Worm (Caenorhabditis elegans): ENCODE results near the gene ZC53.22.

The ZC53.22 gene

ce11 chrX:1924138-1924537, 1.9 kb upstream of the ZC53.22 start, which contains the start of gene ZC53.2:
Gene ZC53.2, minus strand, starts transcription at chrX:1924238.
- TF ChIP-seq bed-3 (GFP tag; optimal IDR thresholded peaks at IDR 0.05) (no peak), hlh-1 (tag; optimal IDR thresholded peaks at IDR 0.05) (no peak), sem-2 (GFP tag; optimal IDR thresholded peaks at IDR 0.05) (no peak), unc-120 (tag; optimal IDR thresholded peaks at IDR 0.05; ENCODE audit: poor library complexity, severe bottlenecking) (no peak), snpc-4 (tag; optimal IDR thresholded peaks at IDR 0.05) (no peak), drap-1 (GFP tag; optimal IDR thresholded peaks at IDR 0.05) (no peak), cnd-1 (tag; optimal IDR thresholded peaks at IDR 0.05) (no peak), ztf-11 (tag; optimal IDR thresholded peaks at IDR 0.05) (no peak), nhr-76 (tag; optimal IDR thresholded peaks at IDR 0.05) (no peak), unc-39 (tag; optimal IDR thresholded peaks at IDR 0.05) (no peak), blmp-1 (tag; optimal IDR thresholded peaks at IDR 0.05) (no peak), lin-32 (GFP tag; optimal IDR thresholded peaks at IDR 0.05) (no peak), nhr-237 (tag; optimal IDR thresholded peaks at IDR 0.05) (no peak), nhr-28 (tag; optimal IDR thresholded peaks at IDR 0.05) (no peak), mab-5 (tag; optimal IDR thresholded peaks at IDR 0.05) (no peak), tbx-8 (GFP tag; optimal IDR thresholded peaks at IDR 0.05) (no peak), ceh-83 (GFP tag; optimal IDR thresholded peaks at IDR 0.05) (no peak), lin-13 (tag; optimal IDR thresholded peaks at IDR 0.05) (no peak), nhr-12 (tag; optimal IDR thresholded peaks at IDR 0.05) (no peak)

- TF ChIP-seq tbx-8 (GFP tag; optimal IDR thresholded peaks at IDR 0.05), result no peak
- TF ChIP-seq nhr-237 (tag; optimal IDR thresholded peaks at IDR 0.05), result no peak
- no peak for TF ChIP-seq blmp-1 (tag; optimal IDR thresholded peaks at IDR 0.05)
- no peak for TF ChIP-seq M03D4.4 (tag; optimal IDR thresholded peaks at IDR 0.05)
- TF ChIP-seq lin-32 (GFP tag; optimal IDR thresholded peaks at IDR 0.05), result no peak
- no peak for TF ChIP-seq bed-3 (GFP tag; optimal IDR thresholded peaks at IDR 0.05)
- no peak for TF ChIP-seq elt-3 (tag; optimal IDR thresholded peaks at IDR 0.05)
- no peak for TF ChIP-seq nhr-28 (tag; optimal IDR thresholded peaks at IDR 0.05)
- TF ChIP-seq mab-5 (tag; optimal IDR thresholded peaks at IDR 0.05), result no peak
- TF ChIP-seq lin-13 (tag; optimal IDR thresholded peaks at IDR 0.05), result no peak
- TF ChIP-seq ces-1 (GFP tag; optimal IDR thresholded peaks at IDR 0.05), result no peak
- TF ChIP-seq nhr-76 (tag; optimal IDR thresholded peaks at IDR 0.05), result no peak
- no peak for TF ChIP-seq mep-1 (tag; optimal IDR thresholded peaks at IDR 0.05)
These were observed 5.0 kb downstream of the ZC53.22 start, which contains the start of gene dot-1.5 for ce11 chrX:1917169-1917568. Gene dot-1.5, plus strand, starts transcription at chrX:1917469.

DNA sequence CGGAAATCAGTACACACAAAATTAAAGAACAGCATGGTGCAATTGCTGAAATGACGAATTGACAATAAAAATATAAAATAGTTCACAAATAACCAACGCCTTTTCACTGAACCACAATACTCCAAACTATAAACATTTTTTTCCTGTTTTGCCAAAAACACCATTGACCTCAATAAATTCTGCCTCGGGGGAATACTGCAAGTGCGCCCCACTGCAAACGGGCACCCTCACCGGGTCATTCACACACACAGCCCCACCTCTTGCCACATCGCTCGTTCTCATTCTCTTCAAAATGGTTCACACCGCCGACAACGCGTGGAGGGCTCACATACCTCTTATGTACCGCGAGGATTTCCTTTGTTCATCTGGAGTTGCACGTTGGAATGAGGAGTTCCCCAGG, 7.2 kb downstream of the ZC53.22 start, which contains the start of gene rgs-9:
TSS of gene rgs-9 (plus strand) at position 237 of the 400 bp plus-strand sequence.
- TF ChIP-seq nhr-2 (tag; optimal IDR thresholded peaks at IDR 0.05) (peak; percentile 58), M03D4.4 (tag; optimal IDR thresholded peaks at IDR 0.05) (no peak)

ce11 chrX:1913257-1913656, 8.9 kb downstream of the ZC53.22 start, which contains the start of gene ZC53.1:
Gene ZC53.1, minus strand, starts transcription at chrX:1913357.
- TF ChIP-seq ceh-39 (tag; optimal IDR thresholded peaks at IDR 0.05), result no peak
- no peak for TF ChIP-seq ham-2 (GFP tag; optimal IDR thresholded peaks at IDR 0.05)
- TF ChIP-seq nhr-237 (tag; optimal IDR thresholded peaks at IDR 0.05), result no peak
- no peak for TF ChIP-seq elt-3 (tag; optimal IDR thresholded peaks at IDR 0.05)
- no peak for TF ChIP-seq ces-1 (GFP tag; optimal IDR thresholded peaks at IDR 0.05)
- no peak for TF ChIP-seq lin-13 (tag; optimal IDR thresholded peaks at IDR 0.05)
- no peak for TF ChIP-seq mab-5 (tag; optimal IDR thresholded peaks at IDR 0.05)
- TF ChIP-seq lin-32 (GFP tag; optimal IDR thresholded peaks at IDR 0.05), result no peak
- TF ChIP-seq ceh-43 (GFP tag; optimal IDR thresholded peaks at IDR 0.05), result no peak
- TF ChIP-seq ztf-11 (tag; optimal IDR thresholded peaks at IDR 0.05), result no peak
- no peak for TF ChIP-seq M03D4.4 (tag; optimal IDR thresholded peaks at IDR 0.05)
- TF ChIP-seq pha-4 (tag; optimal IDR thresholded peaks at IDR 0.05), result no peak
- no peak for TF ChIP-seq nhr-76 (tag; optimal IDR thresholded peaks at IDR 0.05)
- no peak for TF ChIP-seq unc-120 (tag; optimal IDR thresholded peaks at IDR 0.05; ENCODE audit: poor library complexity, severe bottlenecking)
- no peak for TF ChIP-seq elt-1 (tag; optimal IDR thresholded peaks at IDR 0.05; ENCODE audit: borderline replicate concordance, insufficient read depth)
- TF ChIP-seq flh-1 (GFP tag; optimal IDR thresholded peaks at IDR 0.05), result no peak
- no peak for TF ChIP-seq nhr-12 (tag; optimal IDR thresholded peaks at IDR 0.05)
- no peak for TF ChIP-seq bed-3 (GFP tag; optimal IDR thresholded peaks at IDR 0.05)

DNA sequence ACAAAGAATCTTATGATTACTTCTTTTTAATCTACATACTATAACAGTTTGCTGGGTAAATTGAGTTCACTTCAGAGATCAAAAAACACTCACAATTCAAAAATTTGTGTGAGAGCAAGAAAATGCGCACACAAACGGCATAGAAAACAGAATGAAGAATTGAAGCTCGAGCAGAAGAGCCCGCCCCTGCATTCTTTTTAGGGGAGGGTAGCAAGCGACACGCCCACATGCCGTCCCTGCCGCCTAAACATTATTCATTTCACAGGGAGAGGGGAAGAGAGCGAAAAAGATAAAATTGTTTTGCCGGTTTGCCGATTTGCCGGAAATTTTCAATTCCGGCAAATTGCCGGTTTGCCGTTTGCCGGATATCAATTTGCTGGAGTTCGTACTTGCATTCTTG, 12.8 kb downstream of the ZC53.22 start:
- TF ChIP-seq ceh-83 (GFP tag; optimal IDR thresholded peaks at IDR 0.05) (no peak), ces-1 (GFP tag; optimal IDR thresholded peaks at IDR 0.05) (peak; percentile 38), sem-2 (GFP tag; optimal IDR thresholded peaks at IDR 0.05) (no peak), tbx-8 (GFP tag; optimal IDR thresholded peaks at IDR 0.05) (no peak), mep-1 (tag; optimal IDR thresholded peaks at IDR 0.05) (no peak), snpc-4 (tag; optimal IDR thresholded peaks at IDR 0.05) (no peak), bed-3 (GFP tag; optimal IDR thresholded peaks at IDR 0.05) (no peak), unc-62 (GFP tag; optimal IDR thresholded peaks at IDR 0.05) (no peak), mls-2 (tag; optimal IDR thresholded peaks at IDR 0.05) (peak; percentile 1), elt-3 (tag; optimal IDR thresholded peaks at IDR 0.05) (no peak), zip-8 (tag; optimal IDR thresholded peaks at IDR 0.05) (no peak), ztf-11 (tag; optimal IDR thresholded peaks at IDR 0.05) (no peak), unc-120 (tag; optimal IDR thresholded peaks at IDR 0.05; ENCODE audit: poor library complexity, severe bottlenecking) (no peak), ceh-43 (GFP tag; optimal IDR thresholded peaks at IDR 0.05) (no peak), drap-1 (GFP tag; optimal IDR thresholded peaks at IDR 0.05) (peak; percentile 71), nhr-28 (tag; optimal IDR thresholded peaks at IDR 0.05) (no peak), ham-2 (GFP tag; optimal IDR thresholded peaks at IDR 0.05) (no peak), cnd-1 (tag; optimal IDR thresholded peaks at IDR 0.05) (no peak), nhr-12 (tag; optimal IDR thresholded peaks at IDR 0.05) (no peak), lin-32 (GFP tag; optimal IDR thresholded peaks at IDR 0.05) (no peak), sptf-1 (tag; optimal IDR thresholded peaks at IDR 0.05) (no peak), ceh-39 (tag; optimal IDR thresholded peaks at IDR 0.05) (peak; percentile 2), nhr-76 (tag; optimal IDR thresholded peaks at IDR 0.05) (no peak), M03D4.4 (tag; optimal IDR thresholded peaks at IDR 0.05) (no peak), unc-39 (tag; optimal IDR thresholded peaks at IDR 0.05) (peak; percentile 9), nhr-2 (tag; optimal IDR thresholded peaks at IDR 0.05) (no peak), hlh-1 (tag; optimal IDR thresholded peaks at IDR 0.05) (no peak), lsy-2 (tag; optimal IDR thresholded peaks at IDR 0.05) (peak; percentile 35), lin-13 (tag; optimal IDR thresholded peaks at IDR 0.05) (no peak), blmp-1 (tag; optimal IDR thresholded peaks at IDR 0.05) (no peak), nhr-237 (tag; optimal IDR thresholded peaks at IDR 0.05) (peak; percentile 70), elt-1 (tag; optimal IDR thresholded peaks at IDR 0.05; ENCODE audit: borderline replicate concordance, insufficient read depth) (no peak), flh-1 (GFP tag; optimal IDR thresholded peaks at IDR 0.05) (no peak)

Measured in whole organism, mixed stage, embryonic.